Worm (Caenorhabditis elegans) whole organism, L3 larva: ENCODE results near the gene npp-20.

Experiments used
- R02D3.7 ChIP-seq: fragments of 150-350 bp; optimal IDR thresholded peaks from 2 replicates; lab custom pipeline; 2014; ENCODE audit warnings: missing biosample characterization, missing genetic modification characterization
- ZK546.5 ChIP-seq: sonication (generic microtip); optimal IDR thresholded peaks from 2 replicates; lab custom pipeline; 2017; ENCODE audit warnings: missing biosample characterization, missing genetic modification characterization
- aly-2 ChIP-seq: fragments of 150-350 bp; optimal IDR thresholded peaks from 2 replicates; lab custom pipeline; 2014; ENCODE audit warnings: missing biosample characterization, missing genetic modification characterization
- ama-1 ChIP-seq: fragments of 150-350 bp; optimal IDR thresholded peaks from 2 replicates; lab custom pipeline; 2018
- ceh-16 ChIP-seq: sonication (generic microtip); optimal IDR thresholded peaks from 2 replicates; lab custom pipeline; 2017; ENCODE audit warnings: missing biosample characterization, missing genetic modification characterization
- ceh-28 ChIP-seq: fragments of 150-350 bp; optimal IDR thresholded peaks from 2 replicates; lab custom pipeline; 2014; ENCODE audit warnings: missing biosample characterization, missing genetic modification reagents, missing genetic modification characterization
- ceh-82 ChIP-seq: fragments of 150-350 bp; optimal IDR thresholded peaks from 2 replicates; lab custom pipeline; 2014; ENCODE audit warnings: missing biosample characterization, missing genetic modification characterization
- ceh-9 ChIP-seq: sonication (generic microtip); optimal IDR thresholded peaks from 2 replicates; lab custom pipeline; 2018; ENCODE audit warnings: missing biosample characterization, missing genetic modification characterization
- egl-27 ChIP-seq: sonication (generic microtip); optimal IDR thresholded peaks from 4 replicates; lab custom pipeline; 2017; ENCODE audit warnings: missing biosample characterization, missing genetic modification reagents, missing genetic modification characterization
- egl-5 ChIP-seq: fragments of 150-350 bp; optimal IDR thresholded peaks from 2 replicates; lab custom pipeline; 2017; ENCODE audit warnings: missing biosample characterization, missing genetic modification reagents, missing genetic modification characterization, inconsistent platforms
- elt-1 ChIP-seq: fragments of 150-350 bp; optimal IDR thresholded peaks from 2 replicates; lab custom pipeline; 2014; ENCODE audit warnings: missing biosample characterization, missing genetic modification characterization
- elt-2 ChIP-seq: sonication (generic microtip); optimal IDR thresholded peaks from 2 replicates; lab custom pipeline; 2016; ENCODE audit warnings: missing genetic modification reagents, mild to moderate bottlenecking, missing genetic modification characterization, missing compliant biosample characterization
- elt-3 ChIP-seq, 3 experiments: fragments of 150-350 bp in 1 of 3; sonication (generic microtip) in 2 of 3; optimal IDR thresholded peaks; 2 replicates in 2 of 3; 4 replicates in 1 of 3; lab custom pipeline; 2014 to 2017; ENCODE audit warnings: missing biosample characterization in 3 of 3, missing genetic modification characterization in 3 of 3
- eor-1 ChIP-seq, 2 experiments: fragments of 150-350 bp; optimal IDR thresholded peaks; 2 replicates each; lab custom pipeline; 2014 to 2018; ENCODE audit warnings: missing biosample characterization in 2 of 2, missing genetic modification characterization in 2 of 2
- fkh-2 ChIP-seq: fragments of 150-350 bp; optimal IDR thresholded peaks from 2 replicates; lab custom pipeline; 2014; ENCODE audit warnings: missing biosample characterization, missing genetic modification reagents, missing genetic modification characterization
- hmg-11 ChIP-seq: sonication (generic microtip); optimal IDR thresholded peaks from 2 replicates; lab custom pipeline; 2016; ENCODE audit warnings: missing genetic modification characterization, missing compliant biosample characterization
- lin-15B ChIP-seq: fragments of 150-350 bp; optimal IDR thresholded peaks from 2 replicates; lab custom pipeline; 2014; ENCODE audit warnings: missing biosample characterization, missing genetic modification characterization
- lin-39 ChIP-seq: fragments of 150-350 bp; optimal IDR thresholded peaks from 2 replicates; lab custom pipeline; 2018; ENCODE audit warnings: missing biosample characterization, missing genetic modification reagents, missing genetic modification characterization
- lsy-12 ChIP-seq: sonication (generic microtip); optimal IDR thresholded peaks from 2 replicates; lab custom pipeline; 2016; ENCODE audit warnings: mild to moderate bottlenecking, missing genetic modification characterization, missing compliant biosample characterization
- mdl-1 ChIP-seq: fragments of 150-350 bp; optimal IDR thresholded peaks from 2 replicates; lab custom pipeline; 2014; ENCODE audit warnings: missing biosample characterization, missing genetic modification characterization
- nfya-1 ChIP-seq: sonication (generic microtip); optimal IDR thresholded peaks from 2 replicates; lab custom pipeline; 2017; ENCODE audit warnings: missing genetic modification characterization, mild to moderate bottlenecking, missing compliant biosample characterization, antibody characterized with exemption, moderate library complexity; ENCODE audit not compliant: insufficient read depth
- nhr-12 ChIP-seq: fragments of 150-350 bp; optimal IDR thresholded peaks from 2 replicates; lab custom pipeline; 2014; ENCODE audit warnings: missing biosample characterization, missing genetic modification characterization
- nhr-23 ChIP-seq: fragments of 150-350 bp; optimal IDR thresholded peaks from 2 replicates; lab custom pipeline; 2014; ENCODE audit warnings: missing biosample characterization, missing genetic modification reagents, missing genetic modification characterization
- nhr-25 ChIP-seq: sonication (generic microtip); optimal IDR thresholded peaks from 2 replicates; lab custom pipeline; 2017; ENCODE audit warnings: missing biosample characterization, missing genetic modification characterization
- nhr-43 ChIP-seq: sonication (generic microtip); optimal IDR thresholded peaks from 2 replicates; lab custom pipeline; 2016; ENCODE audit warnings: mild to moderate bottlenecking, missing genetic modification characterization, missing compliant biosample characterization; ENCODE audit not compliant: poor library complexity, severe bottlenecking
- nhr-67 ChIP-seq: fragments of 150-350 bp; optimal IDR thresholded peaks from 2 replicates; lab custom pipeline; 2014; ENCODE audit warnings: missing biosample characterization, missing genetic modification characterization
- nhr-76 ChIP-seq: fragments of 150-350 bp; sonication (generic microtip); optimal IDR thresholded peaks from 5 replicates; lab custom pipeline; 2014; ENCODE audit warnings: missing biosample characterization, missing genetic modification characterization
- nhr-77 ChIP-seq: fragments of 150-350 bp; optimal IDR thresholded peaks from 2 replicates; lab custom pipeline; 2014; ENCODE audit warnings: missing biosample characterization, missing genetic modification characterization
- pha-4 ChIP-seq: fragments of 150-350 bp; optimal IDR thresholded peaks from 2 replicates; lab custom pipeline; 2014; ENCODE audit warnings: missing biosample characterization, missing genetic modification reagents, missing genetic modification characterization
- pqm-1 ChIP-seq: fragments of 150-350 bp; optimal IDR thresholded peaks from 2 replicates; lab custom pipeline; 2017; ENCODE audit warnings: missing biosample characterization, missing genetic modification characterization, inconsistent platforms
- snpc-4 ChIP-seq: fragments of 150-350 bp; optimal IDR thresholded peaks from 2 replicates; lab custom pipeline; 2014; ENCODE audit warnings: missing biosample characterization, missing genetic modification characterization
- tbx-2 ChIP-seq: sonication (generic microtip); optimal IDR thresholded peaks from 2 replicates; lab custom pipeline; 2016; ENCODE audit warnings: mild to moderate bottlenecking, missing genetic modification characterization, missing compliant biosample characterization
- unc-39 ChIP-seq: sonication (generic microtip); optimal IDR thresholded peaks from 4 replicates; lab custom pipeline; 2017; ENCODE audit warnings: missing biosample characterization, missing genetic modification characterization
- unc-62 ChIP-seq: fragments of 150-350 bp; sonication (generic microtip); optimal IDR thresholded peaks from 4 replicates; lab custom pipeline; 2014; ENCODE audit warnings: missing biosample characterization, missing genetic modification reagents, missing genetic modification characterization
- zag-1 ChIP-seq: fragments of 150-350 bp; optimal IDR thresholded peaks from 2 replicates; lab custom pipeline; 2014; ENCODE audit warnings: missing biosample characterization, missing genetic modification characterization

Gene npp-20

DNA sequence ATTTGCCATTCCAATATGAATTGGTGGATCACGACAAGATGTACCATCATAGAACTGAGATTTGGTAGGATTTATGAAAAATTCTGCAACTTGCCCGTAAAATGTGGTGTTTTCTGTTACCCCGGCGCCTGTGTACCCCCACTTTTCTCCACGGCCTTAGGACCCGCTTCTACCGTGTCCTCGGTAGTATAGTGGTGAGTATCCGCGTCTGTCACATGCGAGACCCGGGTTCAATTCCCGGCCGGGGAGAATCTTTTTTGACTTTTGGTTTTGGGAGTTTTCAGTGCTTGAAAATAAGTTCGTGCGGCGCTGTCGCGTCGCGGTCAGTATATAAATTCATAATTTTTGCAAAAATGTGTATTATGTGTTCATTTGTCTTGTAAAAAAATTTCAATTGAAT is 18.6 kb upstream of the npp-20 start:
- TF ChIP-seq pqm-1 (no peak), egl-27 (tag; lab: Kevin White, UChicago) (no peak), nfya-1 (no peak), ceh-82 (tag; lab: Kevin White, UChicago) (no peak), nhr-67 (no peak), ama-1 (lab: Kevin White, UChicago) (no peak), nhr-77 (tag; lab: Kevin White, UChicago) (no peak), aly-2 (tag; lab: Kevin White, UChicago) (no peak), lin-15B (no peak), egl-5 (tag; lab: Kevin White, UChicago) (no peak), elt-1 (tag; lab: Kevin White, UChicago) (no peak), unc-62 (GFP tag; lab: Kevin White, UChicago) (no peak), zag-1 (tag; lab: Kevin White, UChicago) (no peak), R02D3.7 (tag; lab: Kevin White, UChicago) (no peak)

DNA sequence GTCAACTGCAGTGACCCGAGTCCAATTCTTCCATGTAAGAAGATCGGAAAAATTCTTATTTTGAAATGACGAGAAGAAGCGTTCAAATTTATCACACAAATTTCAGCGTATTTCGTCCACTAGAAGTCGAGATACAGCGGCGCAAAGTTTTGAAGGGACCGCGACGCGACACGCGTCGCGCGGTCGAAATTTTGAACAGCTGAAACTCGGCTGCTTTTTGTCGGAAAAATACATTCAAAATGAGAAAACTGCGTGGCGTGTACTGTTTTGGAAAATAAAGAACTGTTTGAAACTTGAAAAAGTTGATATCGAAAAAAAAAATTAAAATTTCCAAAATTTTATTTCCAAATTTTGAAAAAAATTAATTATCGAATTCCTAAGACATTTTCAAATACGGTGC is 17.1 kb upstream of the npp-20 start:
- no peak for TF ChIP-seq lin-15B
- no peak for TF ChIP-seq nhr-76 (tag; lab: Kevin White, UChicago)
- no peak for TF ChIP-seq ceh-9 (tag; lab: Kevin White, UChicago)
- no peak for TF ChIP-seq unc-39 (tag; lab: Kevin White, UChicago)
- TF ChIP-seq unc-62 (GFP tag; lab: Kevin White, UChicago): no peak
- no peak for TF ChIP-seq lin-39 (tag; lab: Kevin White, UChicago)
- TF ChIP-seq tbx-2: no peak
- TF ChIP-seq nfya-1: no peak

DNA sequence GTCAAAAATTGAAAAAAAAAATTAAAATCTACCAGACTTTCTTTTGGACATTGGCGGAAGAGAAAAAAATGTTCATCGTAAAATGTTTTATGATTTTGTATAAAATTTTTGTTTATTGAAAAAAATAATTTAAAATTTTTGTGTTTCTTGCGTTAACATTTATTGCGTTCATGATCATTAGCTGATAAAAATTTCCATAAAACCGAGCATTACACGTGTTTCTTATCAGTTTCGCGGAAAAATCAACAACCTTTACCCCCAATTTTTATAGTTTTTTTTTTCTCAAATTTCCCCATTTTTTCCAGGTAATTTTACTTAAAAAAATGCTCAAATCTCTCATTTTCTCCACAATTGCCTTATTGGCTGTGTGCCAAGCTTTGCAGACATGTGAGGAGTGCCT is 14.4 kb upstream of the npp-20 start, which contains the start of gene txt-4:
TSS of gene txt-4 (plus strand) at position 324 of the 400 bp plus-strand sequence.
- no peak for TF ChIP-seq elt-3 (tag; optimal IDR thresholded peaks at IDR 0.05; lab: Kevin White, UChicago)
- no peak for TF ChIP-seq elt-1 (tag; lab: Kevin White, UChicago)
- no peak for TF ChIP-seq ZK546.5
- TF ChIP-seq pha-4 (tag; lab: Kevin White, UChicago): peak; percentile 40
- peak; percentile 29 for TF ChIP-seq pqm-1
- no peak for TF ChIP-seq snpc-4 (tag; lab: Kevin White, UChicago)
- TF ChIP-seq elt-2 (tag; lab: Kevin White, UChicago): peak; percentile 73
- TF ChIP-seq fkh-2: no peak
- TF ChIP-seq ceh-28: no peak

DNA sequence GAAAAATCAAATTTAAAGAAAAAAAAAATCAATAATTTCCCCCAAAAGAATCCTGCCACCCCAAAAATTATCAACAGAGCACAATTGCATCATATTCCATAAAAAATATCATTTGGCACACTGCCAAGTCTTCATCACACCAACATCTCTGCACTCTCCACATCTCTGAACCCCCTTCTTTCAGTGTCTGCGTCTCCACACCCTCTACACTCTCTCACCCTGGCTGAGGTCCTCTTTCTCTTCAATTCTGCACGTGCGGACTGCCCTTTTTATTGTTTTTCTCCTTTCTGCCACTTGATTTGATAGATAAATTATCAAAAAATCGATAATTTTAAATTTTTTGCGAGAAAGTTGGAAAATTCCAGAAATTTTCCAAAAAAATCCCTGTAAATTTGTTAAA is 1.6 kb upstream of the npp-20 start, which contains the start of gene hxk-3:
TSS of gene hxk-3 (plus strand) at position 179 of the 400 bp plus-strand sequence.
- peak; percentile 63 for TF ChIP-seq nhr-43 (tag; lab: Kevin White, UChicago)
- TF ChIP-seq lsy-12 (tag; lab: Kevin White, UChicago): peak; percentile 1
- TF ChIP-seq nhr-23 (tag; lab: Kevin White, UChicago): peak; percentile 49
- TF ChIP-seq nhr-12 (tag; lab: Kevin White, UChicago): no peak
- TF ChIP-seq hmg-11: peak; percentile 84
- peak; percentile 64 for TF ChIP-seq lin-15B
- TF ChIP-seq elt-2 (tag; lab: Kevin White, UChicago): peak; percentile 50
- peak; percentile 84 for TF ChIP-seq mdl-1 (tag; lab: Kevin White, UChicago)
- no peak for TF ChIP-seq tbx-2
- peak; percentile 80 for TF ChIP-seq ceh-28
- no peak for TF ChIP-seq ceh-16 (tag; lab: Kevin White, UChicago)
- peak; percentile 49 for TF ChIP-seq lin-39 (tag; lab: Kevin White, UChicago)
- TF ChIP-seq nhr-25 (tag; lab: Kevin White, UChicago): peak; percentile 13
- TF ChIP-seq egl-27 (tag; lab: Kevin White, UChicago): no peak
- TF ChIP-seq unc-62 (GFP tag; lab: Kevin White, UChicago): no peak
- TF ChIP-seq nfya-1: peak; percentile 77
- no peak for TF ChIP-seq eor-1 (tag; optimal IDR thresholded peaks at IDR 0.05; lab: Kevin White, UChicago)
- peak; percentile 71 for TF ChIP-seq pha-4 (tag; lab: Kevin White, UChicago)
- peak; percentile 70 for TF ChIP-seq ama-1 (lab: Kevin White, UChicago)

DNA sequence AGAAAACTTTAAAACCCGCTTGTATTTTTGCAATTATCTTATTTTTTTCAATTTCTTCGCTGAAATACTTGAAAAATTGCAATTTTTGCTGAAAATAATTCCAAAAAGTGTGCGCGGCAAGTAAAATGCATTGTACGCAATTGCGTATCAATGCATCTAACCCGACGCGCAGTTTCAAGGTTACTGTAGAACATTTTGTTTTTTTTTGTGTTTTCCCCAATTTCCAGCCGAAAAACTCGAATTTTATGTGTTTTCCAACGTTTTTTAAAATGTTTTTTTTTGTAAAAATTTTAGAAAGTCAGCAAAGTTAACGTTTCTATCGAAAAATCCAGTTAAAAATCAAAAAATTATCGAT is 834 bp upstream of the npp-20 start:
- TF ChIP-seq ceh-28 (no peak), elt-3 (tag; optimal IDR thresholded peaks at IDR 0.05; lab: Kevin White, UChicago) (no peak), unc-39 (tag; lab: Kevin White, UChicago) (no peak), pqm-1 (no peak), nfya-1 (no peak), pha-4 (tag; lab: Kevin White, UChicago) (no peak)
